Worm (Caenorhabditis elegans) whole organism, late embryonic: Measurements from ENCODE around the gene ZC250.2.

Experiments
- F13H6.1 ChIP-seq: sonication (generic microtip); optimal IDR thresholded peaks from 2 replicates; lab custom pipeline; 2016; ENCODE audit warnings: missing genetic modification characterization, missing compliant biosample characterization
- Y22D7AL.16 ChIP-seq: sonication (generic microtip); optimal IDR thresholded peaks from 2 replicates; lab custom pipeline; 2016; ENCODE audit warnings: missing genetic modification characterization, missing compliant biosample characterization
- ahr-1 ChIP-seq: sonication (generic microtip); optimal IDR thresholded peaks from 2 replicates; lab custom pipeline; 2016; ENCODE audit warnings: missing genetic modification characterization, missing compliant biosample characterization
- ceh-18 ChIP-seq: sonication (generic microtip); optimal IDR thresholded peaks from 2 replicates; lab custom pipeline; 2016; ENCODE audit warnings: missing genetic modification characterization, missing compliant biosample characterization
- ceh-2 ChIP-seq: sonication (generic microtip); optimal IDR thresholded peaks from 2 replicates; lab custom pipeline; 2016; ENCODE audit warnings: missing genotype, missing genetic modification characterization, missing compliant biosample characterization
- ceh-22 ChIP-seq: sonication (generic microtip); optimal IDR thresholded peaks from 2 replicates; lab custom pipeline; 2017; ENCODE audit warnings: missing biosample characterization, missing genetic modification characterization
- ceh-45 ChIP-seq: fragments of 200-800 bp; sonication (Bioruptor generic); IDR thresholded peaks from 2 replicates; pipeline ENCODE4 v1.3.6; 2022; ENCODE audit warnings: missing genetic modification reagents, missing genetic modification characterization, missing compliant biosample characterization
- ceh-6 ChIP-seq: fragments of 200-800 bp; sonication (Bioruptor generic); optimal IDR thresholded peaks from 2 replicates; lab custom pipeline; 2018; ENCODE audit warnings: mild to moderate bottlenecking, missing genetic modification characterization, missing compliant biosample characterization
- ceh-9 ChIP-seq: sonication (generic microtip); optimal IDR thresholded peaks from 2 replicates; lab custom pipeline; 2016; ENCODE audit warnings: mild to moderate bottlenecking, missing genetic modification characterization, inconsistent platforms, missing compliant biosample characterization
- che-1 ChIP-seq: sonication (generic microtip); optimal IDR thresholded peaks from 2 replicates; lab custom pipeline; 2016; ENCODE audit warnings: mild to moderate bottlenecking, missing genetic modification characterization, missing compliant biosample characterization
- dve-1 ChIP-seq: sonication (generic microtip); optimal IDR thresholded peaks from 2 replicates; lab custom pipeline; 2017; ENCODE audit warnings: antibody characterized with exemption, mild to moderate bottlenecking, missing genetic modification characterization, missing compliant biosample characterization
- elt-2 ChIP-seq: sonication (generic microtip); optimal IDR thresholded peaks from 2 replicates; lab custom pipeline; 2016; ENCODE audit warnings: missing genetic modification reagents, missing genetic modification characterization, missing compliant biosample characterization
- fax-1 ChIP-seq: sonication (generic microtip); optimal IDR thresholded peaks from 2 replicates; lab custom pipeline; 2016; ENCODE audit warnings: missing genotype, missing genetic modification characterization, missing compliant biosample characterization
- fkh-10 ChIP-seq: fragments of 150-350 bp; optimal IDR thresholded peaks from 2 replicates; lab custom pipeline; 2014; ENCODE audit warnings: missing biosample characterization, missing genetic modification reagents, missing genetic modification characterization
- hlh-13 ChIP-seq: fragments of 200-800 bp; sonication (Bioruptor generic); optimal IDR thresholded peaks from 2 replicates; lab custom pipeline; 2018; ENCODE audit warnings: mild to moderate bottlenecking, missing genetic modification characterization, missing compliant biosample characterization
- hlh-6 ChIP-seq: sonication (generic microtip); optimal IDR thresholded peaks from 2 replicates; lab custom pipeline; 2016; ENCODE audit warnings: missing genotype, missing genetic modification characterization, missing compliant biosample characterization
- hlh-8 ChIP-seq: sonication (generic microtip); optimal IDR thresholded peaks from 2 replicates; lab custom pipeline; 2016; ENCODE audit warnings: missing genotype, missing genetic modification characterization, missing compliant biosample characterization
- madf-2 ChIP-seq: sonication (generic microtip); optimal IDR thresholded peaks from 2 replicates; lab custom pipeline; 2017; ENCODE audit warnings: missing genetic modification characterization, missing compliant biosample characterization
- nhr-11 ChIP-seq: fragments of 150-350 bp; optimal IDR thresholded peaks from 2 replicates; lab custom pipeline; 2014; ENCODE audit warnings: missing biosample characterization, missing genetic modification characterization
- pax-1 ChIP-seq: fragments of 150-350 bp; optimal IDR thresholded peaks from 2 replicates; lab custom pipeline; 2014; ENCODE audit warnings: missing biosample characterization, missing genetic modification characterization
- pha-4 ChIP-seq: fragments of 150-350 bp; optimal IDR thresholded peaks from 2 replicates; lab custom pipeline; 2018; ENCODE audit warnings: missing biosample characterization, missing genetic modification reagents, missing genetic modification characterization
- pqm-1 ChIP-seq: sonication (generic microtip); optimal IDR thresholded peaks from 2 replicates; lab custom pipeline; 2016; ENCODE audit warnings: missing genetic modification characterization, missing compliant biosample characterization
- pros-1 ChIP-seq: fragments of 150-350 bp; optimal IDR thresholded peaks from 2 replicates; lab custom pipeline; 2014; ENCODE audit warnings: missing biosample characterization, missing genetic modification reagents, missing genetic modification characterization
- ref-2 ChIP-seq: sonication (generic microtip); optimal IDR thresholded peaks from 2 replicates; lab custom pipeline; 2016; ENCODE audit warnings: missing genetic modification characterization, missing compliant biosample characterization
- sdc-2 ChIP-seq: sonication (generic microtip); optimal IDR thresholded peaks from 2 replicates; lab custom pipeline; 2016; ENCODE audit warnings: missing genotype, missing genetic modification characterization, missing compliant biosample characterization
- syd-9 ChIP-seq: sonication (generic microtip); optimal IDR thresholded peaks from 2 replicates; lab custom pipeline; 2016; ENCODE audit warnings: mild to moderate bottlenecking, missing genetic modification characterization, moderate library complexity, missing compliant biosample characterization
- tbx-7 ChIP-seq: sonication (generic microtip); optimal IDR thresholded peaks from 2 replicates; lab custom pipeline; 2016; ENCODE audit warnings: missing genotype, missing genetic modification characterization, missing compliant biosample characterization
- unc-42 ChIP-seq: sonication (generic microtip); optimal IDR thresholded peaks from 2 replicates; lab custom pipeline; 2016; ENCODE audit warnings: missing genotype, missing genetic modification characterization, missing compliant biosample characterization
- unc-86 ChIP-seq: sonication (generic microtip); optimal IDR thresholded peaks from 2 replicates; lab custom pipeline; 2016; ENCODE audit warnings: missing genetic modification characterization, missing compliant biosample characterization
- zip-5 ChIP-seq: sonication (generic microtip); optimal IDR thresholded peaks from 2 replicates; lab custom pipeline; 2016; ENCODE audit warnings: missing genetic modification characterization, missing compliant biosample characterization
- ztf-16 ChIP-seq: sonication (generic microtip); optimal IDR thresholded peaks from 2 replicates; lab custom pipeline; 2017; ENCODE audit warnings: missing genetic modification characterization, missing compliant biosample characterization

Gene ZC250.2

ce11 chrV:5758780-5759179, 33.4 kb upstream of the ZC250.2 start, which contains the start of gene C53A3.4:
TSS of gene C53A3.4 (minus strand) at chrV:5758880.
- TF ChIP-seq fax-1 (tag; lab: Kevin White, UChicago) (no peak), ceh-2 (tag; lab: Kevin White, UChicago) (no peak), fkh-10 (GFP tag; lab: Kevin White, UChicago) (no peak)
- TF ChIP-seq, all 69 proteins: peak for 0

ce11 chrV:5760132-5760531, 32.0 kb upstream of the ZC250.2 start, which contains the start of gene C53A3.1:
TSS of gene C53A3.1 (minus strand) at chrV:5760232.
- TF ChIP-seq sdc-2 (tag; lab: Kevin White, UChicago): no peak
- TF ChIP-seq elt-2 (tag; lab: Kevin White, UChicago): no peak

- TF ChIP-seq nhr-11 (tag; lab: Kevin White, UChicago) (no peak), ahr-1 (tag; lab: Kevin White, UChicago) (no peak), pax-1 (tag; lab: Kevin White, UChicago) (no peak), zip-5 (no peak), elt-2 (tag; lab: Kevin White, UChicago) (peak; percentile 52)
Measured at ce11 chrV:5763787-5764186, 28.3 kb upstream of the ZC250.2 start, which contains the start of gene pgph-3. TSS of gene pgph-3 (minus strand) at chrV:5763846.

ce11 chrV:5765081-5765480, 27.1 kb upstream of the ZC250.2 start, which contains the start of gene pgph-2:
TSS of gene pgph-2 (plus strand) at chrV:5765127.
- TF ChIP-seq ceh-18 (tag; lab: Kevin White, UChicago) (no peak), che-1 (tag; lab: Kevin White, UChicago) (no peak), zip-5 (no peak), unc-86 (tag; lab: Kevin White, UChicago) (no peak), Y22D7AL.16 (tag; lab: Kevin White, UChicago) (no peak), syd-9 (tag; lab: Kevin White, UChicago) (no peak), tbx-7 (tag; lab: Kevin White, UChicago) (no peak)
- TF ChIP-seq, all 69 proteins: peak for 0

ce11 chrV:5768292-5768695, 23.8 kb upstream of the ZC250.2 start:
- no peak for TF ChIP-seq hlh-6 (tag; lab: Kevin White, UChicago)
- peak; percentile 30 for TF ChIP-seq elt-2 (tag; lab: Kevin White, UChicago)
- no peak for TF ChIP-seq dve-1 (tag; lab: Kevin White, UChicago)
- no peak for TF ChIP-seq zip-5
- TF ChIP-seq madf-2 (tag; lab: Kevin White, UChicago): no peak
- TF ChIP-seq pqm-1 (tag; lab: Kevin White, UChicago): no peak
- TF ChIP-seq ceh-45 (GFP tag; lab: Robert Waterston, UW): no peak
- TF ChIP-seq hlh-8: no peak

- TF ChIP-seq unc-42 (tag; lab: Kevin White, UChicago) (no peak), ref-2 (tag; lab: Kevin White, UChicago) (no peak), ceh-45 (GFP tag; lab: Robert Waterston, UW) (no peak), ztf-16 (tag; lab: Kevin White, UChicago) (no peak), Y22D7AL.16 (tag; lab: Kevin White, UChicago) (no peak), syd-9 (tag; lab: Kevin White, UChicago) (no peak), ceh-9 (no peak), dve-1 (tag; lab: Kevin White, UChicago) (no peak), che-1 (tag; lab: Kevin White, UChicago) (no peak), ceh-6 (no peak), ahr-1 (tag; lab: Kevin White, UChicago) (no peak), hlh-13 (GFP tag; lab: Kevin White, UChicago) (no peak), elt-2 (tag; lab: Kevin White, UChicago) (no peak), pha-4 (tag; lab: Kevin White, UChicago) (no peak), ceh-22 (no peak), pros-1 (tag; lab: Kevin White, UChicago) (no peak), pax-1 (tag; lab: Kevin White, UChicago) (no peak), F13H6.1 (tag; lab: Kevin White, UChicago) (no peak), fax-1 (tag; lab: Kevin White, UChicago) (no peak)
Measured at ce11 chrV:5769500-5769899, 22.6 kb upstream of the ZC250.2 start.
